Fruit fly (Drosophila melanogaster) whole organism: Measurements from ENCODE around the gene dbe.

Source experiments
- CG8478 ChIP-seq: fragments of >200 bp; optimal IDR thresholded peaks from 2 replicates; lab custom pipeline; 2018; ENCODE audit warnings: inconsistent platforms
- Dll ChIP-seq: fragments of >200 bp; optimal IDR thresholded peaks from 2 replicates; lab custom pipeline; 2017
- EcR ChIP-seq, 2 experiments: fragments of >200 bp; optimal IDR thresholded peaks; 2 replicates each; lab custom pipeline; 2017; ENCODE audit warnings: missing biosample characterization in 2 of 2, missing genetic modification characterization in 2 of 2, missing genetic modification reagents in 2 of 2
- pan ChIP-seq: fragments of >200 bp; optimal IDR thresholded peaks from 2 replicates; lab custom pipeline; 2017
- psq ChIP-seq: fragments of >200 bp; optimal IDR thresholded peaks from 2 replicates; lab custom pipeline; 2017
- usp ChIP-seq: fragments of >200 bp; optimal IDR thresholded peaks from 2 replicates; lab custom pipeline; 2017; ENCODE audit warnings: missing biosample characterization, missing genetic modification characterization, mixed read lengths

dbe gene

DNA sequence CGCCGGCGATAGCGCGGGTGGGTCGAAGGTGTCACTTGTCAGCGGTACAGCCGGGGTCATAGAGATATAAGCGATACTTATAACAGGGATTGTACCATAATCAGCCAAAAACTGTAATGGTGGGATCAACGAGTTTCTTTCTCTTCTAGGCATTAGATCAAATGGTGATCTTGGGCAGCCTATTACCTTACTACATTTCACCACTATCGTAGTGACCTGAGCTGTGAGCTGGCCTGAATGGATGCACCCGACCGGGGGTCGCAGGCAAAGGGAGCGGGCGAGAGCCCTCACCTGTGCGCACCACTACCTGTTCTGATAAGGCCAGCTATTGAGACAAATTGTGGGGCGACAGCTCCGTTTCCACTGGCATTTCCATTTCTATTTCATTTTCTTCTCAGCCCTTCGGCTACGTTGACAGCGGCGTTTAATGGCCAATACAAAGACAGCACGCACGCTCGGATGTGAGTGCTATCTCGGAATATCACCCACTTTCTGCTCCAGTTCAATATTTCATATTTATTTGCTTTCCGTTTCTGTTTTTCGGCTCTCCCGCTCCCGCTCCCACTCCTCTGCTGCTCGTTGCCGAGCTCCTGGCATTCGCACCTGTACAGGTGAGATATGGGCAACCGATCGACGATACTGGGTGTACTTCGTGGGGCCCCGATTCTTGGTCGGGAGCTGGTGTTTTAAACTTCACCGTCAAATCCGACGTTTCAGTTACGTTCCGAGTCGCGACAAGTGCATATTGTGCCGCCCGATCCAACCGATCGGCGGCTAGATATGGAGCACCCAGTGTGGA lies 12.8 kb downstream of the dbe start:
- TF ChIP-seq EcR (GFP tag; optimal IDR thresholded peaks at IDR 0.05; lab: Kevin White, UChicago): no peak
- TF ChIP-seq Dll: no peak
- TF ChIP-seq CG8478: no peak
- no peak for TF ChIP-seq usp
- TF ChIP-seq pan (lab: Kevin White, UChicago): no peak
- no peak for TF ChIP-seq psq (lab: Kevin White, UChicago)

DNA sequence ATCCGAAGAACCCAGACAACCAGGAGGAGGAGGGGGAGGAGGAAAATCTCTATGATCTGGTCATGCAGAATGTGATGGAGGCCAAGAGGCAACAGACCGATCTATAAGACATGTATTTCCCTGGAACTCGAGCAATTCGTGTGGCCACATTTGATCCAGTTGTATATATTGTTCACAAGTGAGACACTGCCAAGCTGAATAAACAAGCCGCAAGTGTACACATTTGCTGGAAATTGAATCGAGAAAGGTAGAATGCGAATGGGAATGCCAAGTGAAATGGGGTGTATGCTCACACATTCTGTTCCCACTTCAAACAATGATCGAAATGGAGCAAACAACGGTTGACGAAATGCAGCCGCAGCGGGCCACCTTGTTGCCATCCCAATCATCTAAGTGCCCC lies 13.7 kb downstream of the dbe start:
- no peak for TF ChIP-seq usp
- no peak for TF ChIP-seq pan (lab: Kevin White, UChicago)
- TF ChIP-seq psq (lab: Kevin White, UChicago): no peak
- TF ChIP-seq EcR (GFP tag; optimal IDR thresholded peaks at IDR 0.05; lab: Kevin White, UChicago): no peak
- TF ChIP-seq Dll: no peak
- TF ChIP-seq CG8478: no peak

DNA sequence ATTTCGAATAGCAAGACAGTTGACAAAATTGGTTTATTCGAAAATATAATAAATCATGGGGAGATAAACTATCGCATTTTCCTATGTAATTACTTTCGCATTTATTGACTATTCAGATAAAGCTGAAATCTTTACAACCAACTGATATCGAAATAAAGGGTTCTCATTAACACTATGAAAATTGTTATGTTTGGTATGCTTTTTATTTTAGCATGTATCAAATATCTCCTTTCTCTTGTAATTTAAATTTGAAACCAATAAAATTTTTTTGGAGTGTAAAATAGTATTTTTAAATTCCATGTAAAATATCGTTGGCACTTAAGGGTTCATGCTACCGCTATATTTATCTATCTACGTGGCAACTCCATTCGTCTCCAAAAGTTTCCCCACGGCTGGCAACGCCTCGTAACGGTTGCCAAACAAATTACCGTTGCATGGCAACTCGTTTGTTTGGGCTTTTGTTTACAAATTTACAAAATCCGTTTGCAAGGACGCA lies 14.6 kb downstream of the dbe start, which contains the start of gene CG13949:
Gene CG13949, plus strand, starts transcription at position 286 of the 496 bp plus-strand sequence.
- TF ChIP-seq usp (no peak), psq (lab: Kevin White, UChicago) (no peak), pan (lab: Kevin White, UChicago) (no peak), Dll (no peak), CG8478 (no peak), EcR (GFP tag; optimal IDR thresholded peaks at IDR 0.05; lab: Kevin White, UChicago) (no peak)

DNA sequence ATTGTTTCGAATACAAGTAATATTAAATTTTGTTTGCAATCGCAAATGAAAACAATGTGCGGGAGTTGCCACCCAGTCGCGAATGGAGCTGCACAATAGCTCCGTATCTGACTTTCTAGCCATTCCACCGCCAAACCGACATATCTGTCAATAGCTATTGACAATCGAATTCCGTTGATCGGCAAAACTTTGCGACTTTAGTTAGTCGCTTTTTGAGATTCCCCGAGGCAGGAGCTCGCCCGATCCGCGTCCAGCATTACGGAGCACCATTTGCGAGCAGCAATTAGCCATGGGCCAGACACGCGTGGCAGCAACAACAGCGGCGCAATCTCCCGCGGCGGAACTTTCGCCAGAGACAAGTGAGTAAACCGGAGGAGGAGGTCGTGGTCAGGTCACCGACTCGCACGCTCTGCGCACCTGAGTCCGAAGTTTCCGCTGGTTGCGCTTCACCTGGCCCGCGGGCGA lies 17.0 kb downstream of the dbe start, which contains the start of the genes CG4291 and kraken:
Gene CG4291, minus strand, starts transcription at position 84 of the 465 bp plus-strand sequence.
Gene kraken, plus strand, starts transcription at position 122 of the 465 bp plus-strand sequence.
- TF ChIP-seq CG8478 (no peak), psq (lab: Kevin White, UChicago) (no peak), EcR (GFP tag; optimal IDR thresholded peaks at IDR 0.05; lab: Kevin White, UChicago) (no peak), usp (no peak), pan (lab: Kevin White, UChicago) (no peak), Dll (no peak)

DNA sequence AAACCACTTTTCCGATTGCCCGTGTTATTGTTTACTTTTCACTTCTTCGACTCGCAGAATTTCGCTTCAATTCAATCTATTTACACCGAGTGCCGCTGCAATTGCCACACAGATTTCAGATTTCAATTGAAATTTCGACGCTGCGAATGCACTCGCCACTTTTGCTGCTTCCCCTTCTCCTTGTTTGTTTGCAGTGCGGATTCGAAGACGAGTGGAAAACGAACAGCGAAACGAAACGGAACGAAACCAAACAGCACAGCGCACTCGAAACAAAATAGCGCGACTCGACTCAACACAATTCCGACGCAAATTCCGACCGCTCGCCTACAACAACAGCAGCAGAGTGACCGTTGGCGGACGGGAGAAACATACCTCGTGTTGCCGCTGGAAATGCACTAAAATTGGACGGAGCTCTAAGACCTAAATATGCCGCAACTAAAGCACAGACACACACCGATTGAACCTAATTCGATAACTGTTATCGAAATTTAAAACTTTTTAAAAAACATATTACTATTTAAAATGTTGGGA lies 18.9 kb downstream of the dbe start, which contains the start of gene drongo:
Gene drongo, minus strand, starts transcription at position 345 of the 531 bp plus-strand sequence.
- no peak for TF ChIP-seq CG8478
- TF ChIP-seq EcR (GFP tag; optimal IDR thresholded peaks at IDR 0.05; lab: Kevin White, UChicago): no peak
- TF ChIP-seq psq (lab: Kevin White, UChicago): no peak
- no peak for TF ChIP-seq Dll

DNA sequence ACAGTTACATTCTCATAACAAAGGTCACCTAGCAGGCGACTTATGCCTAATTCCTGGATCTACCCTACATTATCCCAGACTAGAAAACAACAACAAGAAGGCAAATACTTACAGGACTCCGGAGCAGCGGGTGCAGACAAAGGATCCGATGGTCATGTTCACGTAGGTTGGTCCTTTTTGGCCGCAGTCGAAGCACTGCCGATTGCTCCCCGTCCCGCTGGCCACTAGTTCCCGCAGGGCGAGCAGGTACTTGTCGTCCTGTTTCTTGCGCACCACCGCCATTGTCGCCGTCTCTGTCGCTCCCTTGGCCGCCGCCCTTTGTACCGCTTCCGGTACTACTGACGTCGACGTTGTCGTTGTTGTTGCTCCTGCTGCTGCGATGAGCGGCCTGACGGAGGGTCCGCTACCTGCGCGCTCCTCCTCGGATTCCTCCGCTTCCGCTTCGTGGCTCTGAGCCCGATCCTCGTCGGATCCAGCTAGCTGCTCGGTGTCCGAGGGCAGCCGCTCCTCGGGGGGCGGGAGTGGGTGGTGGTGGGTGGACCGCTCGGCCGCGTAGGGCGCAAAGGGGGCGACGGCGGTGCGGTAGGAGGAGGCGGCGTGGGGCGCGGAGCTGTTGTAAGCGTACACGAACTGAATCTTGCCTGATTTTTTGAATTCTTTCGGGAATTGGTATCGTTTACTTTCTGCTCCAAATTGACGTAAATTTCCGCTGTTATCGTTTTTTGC lies 19.7 kb downstream of the dbe start:
- TF ChIP-seq Dll (no peak), pan (lab: Kevin White, UChicago) (no peak), CG8478 (no peak), psq (lab: Kevin White, UChicago) (no peak), EcR (GFP tag; optimal IDR thresholded peaks at IDR 0.05; lab: Kevin White, UChicago) (no peak), usp (no peak)

DNA sequence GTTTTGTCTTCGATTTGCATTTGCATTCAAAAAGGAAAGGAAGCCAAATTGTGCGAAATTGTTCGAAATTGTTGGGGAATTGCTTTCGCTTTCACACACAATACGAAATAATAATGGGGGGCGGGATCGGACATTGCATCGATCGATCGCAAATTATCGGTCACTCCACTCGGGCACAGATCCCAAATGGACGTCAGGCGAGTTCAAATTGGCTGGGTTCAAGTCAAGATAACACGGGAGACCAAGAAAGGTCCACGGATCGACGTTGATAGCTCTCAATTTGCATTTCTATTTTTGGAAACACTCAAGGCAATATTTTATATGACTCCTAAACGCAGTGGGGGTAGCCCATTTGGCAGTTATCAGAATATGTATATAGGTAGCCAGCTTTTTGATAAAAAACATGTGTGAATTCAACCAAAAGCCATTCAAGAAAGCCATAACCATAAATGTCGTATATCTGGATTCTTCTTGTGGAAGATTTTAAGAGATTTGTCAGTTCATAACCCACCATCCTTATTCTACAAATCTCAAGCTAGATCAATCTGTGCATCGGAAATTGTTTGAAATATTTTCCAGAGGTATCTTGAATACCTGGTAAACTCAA lies 20.4 kb downstream of the dbe start:
- no peak for TF ChIP-seq psq (lab: Kevin White, UChicago)
- TF ChIP-seq Dll: no peak
- TF ChIP-seq usp: no peak
- TF ChIP-seq CG8478: no peak

DNA sequence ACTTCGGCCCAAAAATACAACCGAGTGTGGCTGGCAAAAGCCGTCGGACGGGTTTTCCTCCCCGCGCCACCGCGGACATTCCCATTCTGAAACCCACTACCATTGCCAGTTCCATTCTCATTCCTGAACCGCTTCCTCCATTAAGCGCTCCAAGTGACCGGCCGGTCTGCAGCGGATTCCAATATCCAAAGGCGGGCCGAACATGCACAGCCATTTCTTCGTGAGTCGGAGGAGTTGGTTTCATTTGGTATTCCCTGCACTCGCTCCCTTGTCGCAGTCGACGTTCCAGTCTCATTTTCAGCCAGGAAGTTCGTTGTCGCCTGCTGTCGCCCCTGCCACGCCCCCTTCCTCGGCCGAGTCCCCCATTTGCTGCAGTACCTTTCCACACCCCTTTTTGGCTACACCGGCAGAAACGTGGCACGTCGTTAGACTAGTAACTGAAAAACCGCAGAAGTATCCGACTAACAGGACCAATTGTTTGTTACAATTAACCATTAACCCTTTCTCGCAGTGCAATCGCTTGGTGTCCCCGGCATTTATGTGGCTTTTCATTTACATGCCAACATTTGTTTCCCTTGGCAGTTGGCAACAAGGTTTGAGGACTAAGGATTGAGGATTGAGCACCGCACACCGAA lies 21.6 kb downstream of the dbe start:
- TF ChIP-seq Dll (no peak), EcR (GFP tag; optimal IDR thresholded peaks at IDR 0.05; lab: Kevin White, UChicago) (no peak), usp (no peak), psq (lab: Kevin White, UChicago) (no peak), CG8478 (no peak), pan (lab: Kevin White, UChicago) (no peak)

DNA sequence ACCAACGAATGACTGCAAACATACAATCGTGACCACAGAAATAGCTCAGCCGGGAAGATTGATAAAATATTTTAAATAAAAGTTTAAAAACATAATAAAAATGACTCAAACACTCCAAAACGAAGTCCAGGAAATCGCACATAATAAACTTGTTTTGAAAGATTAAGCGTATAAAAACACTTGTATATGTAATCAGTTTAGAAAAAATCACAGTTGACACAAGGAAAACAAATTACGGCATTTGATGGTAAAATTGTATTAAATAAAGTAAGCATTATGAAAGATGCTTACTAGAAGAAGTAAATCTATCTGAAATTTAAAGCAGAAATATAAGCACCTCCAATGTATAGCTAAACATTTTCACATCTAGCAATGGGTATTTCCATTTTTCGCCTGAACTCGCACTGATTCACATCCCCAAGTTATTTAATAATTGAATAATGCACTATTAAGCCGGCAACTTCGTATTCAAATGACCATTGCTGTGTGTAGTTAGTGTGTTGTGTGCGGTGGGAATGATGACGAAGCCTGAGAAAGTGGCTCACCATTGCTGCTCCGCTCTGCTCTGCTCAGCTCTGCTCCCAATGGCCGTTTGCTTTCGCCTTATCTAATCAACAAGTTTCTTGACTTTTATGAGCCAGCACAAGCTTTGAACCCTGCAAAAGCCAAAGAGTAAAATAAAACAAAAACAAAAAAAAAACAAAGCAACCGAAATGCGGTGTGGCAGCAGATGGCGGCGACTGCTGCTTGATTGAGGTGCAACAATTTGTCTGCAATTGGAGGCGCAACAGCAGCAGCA lies 22.3 kb downstream of the dbe start:
- TF ChIP-seq EcR (GFP tag; optimal IDR thresholded peaks at IDR 0.05; lab: Kevin White, UChicago) (no peak), Dll (no peak), usp (no peak), psq (lab: Kevin White, UChicago) (no peak), pan (lab: Kevin White, UChicago) (no peak), CG8478 (no peak)

DNA sequence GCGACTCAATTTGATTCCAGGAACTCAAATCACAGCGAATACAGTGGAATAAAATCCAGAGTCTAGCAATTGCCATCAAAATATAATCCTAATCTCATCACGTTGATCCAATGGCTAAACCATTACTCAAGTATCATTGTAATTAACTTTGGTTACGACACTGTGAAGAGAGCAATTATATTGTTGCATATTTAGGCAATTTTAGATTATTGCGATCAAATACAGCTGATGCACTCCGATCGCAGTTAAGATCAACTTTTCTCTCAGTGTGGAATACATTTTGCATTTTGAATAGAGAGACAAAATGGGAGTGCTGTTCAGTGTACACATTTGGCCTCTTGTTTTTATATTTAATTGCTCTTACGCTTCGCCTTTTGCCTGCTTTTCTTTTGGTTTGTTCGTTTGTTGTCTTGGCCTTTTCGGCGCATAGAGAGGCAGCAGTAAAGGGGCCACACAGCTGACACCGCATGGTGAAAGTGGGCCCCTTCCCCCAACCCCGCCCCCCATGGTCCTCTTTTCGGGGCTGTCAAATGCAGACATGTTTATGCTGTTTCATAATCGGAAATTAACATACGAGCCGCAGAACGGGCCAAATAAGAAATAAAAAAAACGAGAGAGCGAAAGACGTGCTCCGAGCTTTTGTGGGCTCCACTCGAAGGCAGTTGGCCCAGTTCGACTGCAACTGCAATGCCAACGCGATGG lies 23.3 kb downstream of the dbe start:
- TF ChIP-seq Dll (no peak), psq (lab: Kevin White, UChicago) (no peak), CG8478 (no peak), usp (no peak), pan (lab: Kevin White, UChicago) (no peak), EcR (GFP tag; optimal IDR thresholded peaks at IDR 0.05; lab: Kevin White, UChicago) (no peak)
